Worm (Caenorhabditis elegans): ENCODE data around the gene W07G4.1.

The W07G4.1 gene

ce11 chrV:13036466-13036865 is 3.1 kb downstream of the W07G4.1 start, which contains the start of gene W07G4.2:
Gene W07G4.2, minus strand, starts transcription at chrV:13036566.
- no peak for TF ChIP-seq nhr-12 (tag; optimal IDR thresholded peaks at IDR 0.05)
- TF ChIP-seq fkh-2 (tag; optimal IDR thresholded peaks at IDR 0.05): no peak
- no peak for TF ChIP-seq fkh-10 (GFP tag; optimal IDR thresholded peaks at IDR 0.05)
- TF ChIP-seq elt-3 (tag; optimal IDR thresholded peaks at IDR 0.05): no peak
- TF ChIP-seq pha-4 (tag; optimal IDR thresholded peaks at IDR 0.05): no peak
- no peak for TF ChIP-seq ceh-9 (tag; optimal IDR thresholded peaks at IDR 0.05)
- TF ChIP-seq ceh-82 (tag; optimal IDR thresholded peaks at IDR 0.05): no peak
- no peak for TF ChIP-seq nhr-11 (tag; optimal IDR thresholded peaks at IDR 0.05)
- TF ChIP-seq nfya-1 (tag; optimal IDR thresholded peaks at IDR 0.05; ENCODE audit: insufficient read depth): no peak
- TF ChIP-seq lin-39 (tag; optimal IDR thresholded peaks at IDR 0.05): no peak
- no peak for TF ChIP-seq nhr-25 (tag; optimal IDR thresholded peaks at IDR 0.05)
- no peak for TF ChIP-seq ceh-28 (tag; optimal IDR thresholded peaks at IDR 0.05)
- TF ChIP-seq R02D3.7 (tag; optimal IDR thresholded peaks at IDR 0.05): no peak
- TF ChIP-seq nhr-76 (tag; optimal IDR thresholded peaks at IDR 0.05): no peak
- no peak for TF ChIP-seq zag-1 (tag; optimal IDR thresholded peaks at IDR 0.05)
- TF ChIP-seq daf-12 (tag; optimal IDR thresholded peaks at IDR 0.05): no peak

ce11 chrV:13041666-13042065 is 8.3 kb downstream of the W07G4.1 start, which contains the start of gene scyl-1:
Gene scyl-1, minus strand, starts transcription at chrV:13041721.
- TF ChIP-seq snpc-4 (tag; optimal IDR thresholded peaks at IDR 0.05) (peak; percentile 45), ama-1 (optimal IDR thresholded peaks at IDR 0.05) (no peak), elt-2 (tag; optimal IDR thresholded peaks at IDR 0.05) (peak; percentile 45), ceh-16 (tag; optimal IDR thresholded peaks at IDR 0.05) (no peak), lin-39 (tag; optimal IDR thresholded peaks at IDR 0.05) (peak; percentile 26), egl-27 (tag; optimal IDR thresholded peaks at IDR 0.05) (peak; percentile 13), fkh-10 (GFP tag; optimal IDR thresholded peaks at IDR 0.05) (no peak), pqm-1 (tag; optimal IDR thresholded peaks at IDR 0.05) (peak; percentile 20), eor-1 (tag; optimal IDR thresholded peaks at IDR 0.05) (no peak), nhr-11 (tag; optimal IDR thresholded peaks at IDR 0.05) (no peak), ZK546.5 (tag; optimal IDR thresholded peaks at IDR 0.05) (no peak), sea-2 (GFP tag; optimal IDR thresholded peaks at IDR 0.05) (no peak), daf-12 (tag; optimal IDR thresholded peaks at IDR 0.05) (no peak), lin-15B (tag; optimal IDR thresholded peaks at IDR 0.05) (peak; percentile 69), aly-2 (tag; optimal IDR thresholded peaks at IDR 0.05) (no peak), lsy-12 (tag; optimal IDR thresholded peaks at IDR 0.05) (peak; percentile 30), skn-1 (tag; optimal IDR thresholded peaks at IDR 0.05) (no peak), ztf-4 (tag; optimal IDR thresholded peaks at IDR 0.05) (no peak), elt-3 (tag; optimal IDR thresholded peaks at IDR 0.05) (no peak), nhr-12 (tag; optimal IDR thresholded peaks at IDR 0.05) (no peak), nhr-43 (tag; optimal IDR thresholded peaks at IDR 0.05; ENCODE audit: poor library complexity, severe bottlenecking) (peak; percentile 91), hmg-11 (tag; optimal IDR thresholded peaks at IDR 0.05) (peak; percentile 87), nhr-28 (tag; optimal IDR thresholded peaks at IDR 0.05) (no peak), unc-39 (tag; optimal IDR thresholded peaks at IDR 0.05) (no peak), fkh-2 (tag; optimal IDR thresholded peaks at IDR 0.05) (no peak), ceh-9 (tag; optimal IDR thresholded peaks at IDR 0.05) (no peak), nfya-1 (tag; optimal IDR thresholded peaks at IDR 0.05; ENCODE audit: insufficient read depth) (peak; percentile 74), nhr-77 (tag; optimal IDR thresholded peaks at IDR 0.05) (peak; percentile 1), nhr-76 (tag; optimal IDR thresholded peaks at IDR 0.05) (no peak), egl-5 (tag; optimal IDR thresholded peaks at IDR 0.05) (no peak), nhr-67 (tag; optimal IDR thresholded peaks at IDR 0.05) (no peak), R02D3.7 (tag; optimal IDR thresholded peaks at IDR 0.05) (peak; percentile 40), mml-1 (tag; optimal IDR thresholded peaks at IDR 0.05) (no peak), pha-4 (tag; optimal IDR thresholded peaks at IDR 0.05) (peak; percentile 75), ztf-11 (tag; optimal IDR thresholded peaks at IDR 0.05) (no peak), zag-1 (tag; optimal IDR thresholded peaks at IDR 0.05) (no peak), nhr-23 (tag; optimal IDR thresholded peaks at IDR 0.05) (peak; percentile 94), unc-62 (GFP tag; optimal IDR thresholded peaks at IDR 0.05) (no peak), elt-1 (tag; optimal IDR thresholded peaks at IDR 0.05) (peak; percentile 18), ceh-82 (tag; optimal IDR thresholded peaks at IDR 0.05) (no peak), nhr-25 (tag; optimal IDR thresholded peaks at IDR 0.05) (peak; percentile 69), mdl-1 (tag; optimal IDR thresholded peaks at IDR 0.05) (no peak), fos-1 (tag; optimal IDR thresholded peaks at IDR 0.05) (no peak), ceh-28 (tag; optimal IDR thresholded peaks at IDR 0.05) (peak; percentile 62), nhr-237 (tag; optimal IDR thresholded peaks at IDR 0.05) (no peak), tbx-2 (tag; optimal IDR thresholded peaks at IDR 0.05) (peak; percentile 48), jun-1 (tag; optimal IDR thresholded peaks at IDR 0.05) (peak; percentile 62)
